Fruit fly (Drosophila melanogaster) whole organism, embryonic: Measurements from ENCODE around the gene CG10413.
A peak's percentile ranks its signal among the peaks of the same experiment; 100 is the strongest.

Experiments used
- CG10321 ChIP-seq: fragments of 200-800 bp; sonication (Bioruptor generic); IDR thresholded peaks from 2 replicates; pipeline ENCODE4 v1.3.6; 2022; ENCODE audit warnings: missing biosample characterization, missing genetic modification characterization
- CG10431 ChIP-seq: fragments of 200-800 bp; sonication (Bioruptor generic); optimal IDR thresholded peaks from 3 replicates; lab custom pipeline; 2018; ENCODE audit warnings: missing biosample characterization, mild to moderate bottlenecking, missing genetic modification characterization
- CG10565 ChIP-seq: fragments of 200-800 bp; sonication (Bioruptor generic); optimal IDR thresholded peaks from 3 replicates; lab custom pipeline; 2016; ENCODE audit warnings: missing biosample characterization, mild to moderate bottlenecking, missing genetic modification characterization
- CG11093 ChIP-seq: fragments of 200-800 bp; sonication (Bioruptor generic); IDR thresholded peaks from 3 replicates; pipeline ENCODE4 v1.3.6; 2022; ENCODE audit warnings: missing biosample characterization, missing genetic modification characterization
- CG1233 ChIP-seq: fragments of 200-800 bp; sonication (Bioruptor generic); optimal IDR thresholded peaks from 4 replicates; lab custom pipeline; 2018; ENCODE audit warnings: missing biosample characterization, mild to moderate bottlenecking, missing genetic modification characterization
- CG12942 ChIP-seq: fragments of 200-800 bp; sonication (Bioruptor generic); optimal IDR thresholded peaks from 3 replicates; lab custom pipeline; 2016; ENCODE audit warnings: missing biosample characterization, missing genetic modification characterization
- CG15696 ChIP-seq: fragments of 200-800 bp; sonication (Bioruptor generic); optimal IDR thresholded peaks from 2 replicates; lab custom pipeline; 2019; ENCODE audit warnings: missing biosample characterization, mild to moderate bottlenecking, missing genetic modification characterization, moderate library complexity
- CG1647 ChIP-seq: fragments of 200-800 bp; sonication (Bioruptor generic); optimal IDR thresholded peaks from 3 replicates; lab custom pipeline; 2016; ENCODE audit warnings: missing biosample characterization, missing genetic modification characterization
- CG17912 ChIP-seq: fragments of 200-800 bp; sonication (Bioruptor generic); optimal IDR thresholded peaks from 2 replicates; lab custom pipeline; 2018; ENCODE audit warnings: missing biosample characterization, mild to moderate bottlenecking, missing genetic modification characterization
- CG2120 ChIP-seq: fragments of 200-800 bp; sonication (Bioruptor generic); optimal IDR thresholded peaks from 3 replicates; lab custom pipeline; 2016; ENCODE audit warnings: missing biosample characterization, missing genetic modification characterization
- CG2202 ChIP-seq: fragments of 200-800 bp; sonication (Bioruptor generic); optimal IDR thresholded peaks from 2 replicates; lab custom pipeline; 2018; ENCODE audit warnings: missing biosample characterization, mild to moderate bottlenecking, missing genetic modification characterization
- CG30431 ChIP-seq: fragments of 200-800 bp; sonication (Bioruptor generic); optimal IDR thresholded peaks from 2 replicates; lab custom pipeline; 2017; ENCODE audit warnings: missing biosample characterization, missing genetic modification characterization
- CG3065 ChIP-seq: fragments of 200-800 bp; sonication (Bioruptor generic); optimal IDR thresholded peaks from 2 replicates; lab custom pipeline; 2016; ENCODE audit warnings: missing biosample characterization, missing genetic modification characterization
- CG31388 ChIP-seq: fragments of 200-800 bp; sonication (Bioruptor generic); optimal IDR thresholded peaks from 2 replicates; lab custom pipeline; 2016; ENCODE audit warnings: missing biosample characterization, missing genetic modification characterization
- CG3407 ChIP-seq: fragments of 200-800 bp; sonication (Bioruptor generic); optimal IDR thresholded peaks from 2 replicates; lab custom pipeline; 2018; ENCODE audit warnings: missing biosample characterization, mild to moderate bottlenecking, missing genetic modification characterization
- CG3726 ChIP-seq: fragments of 200-800 bp; sonication (Bioruptor generic); IDR thresholded peaks from 3 replicates; pipeline ENCODE4, ENCODE4 v1.3.6; 2022; ENCODE audit warnings: missing biosample characterization, missing genetic modification characterization
- CG3838 ChIP-seq: fragments of 200-800 bp; sonication (Bioruptor generic); optimal IDR thresholded peaks from 3 replicates; lab custom pipeline; 2016; ENCODE audit warnings: missing biosample characterization, missing genetic modification characterization
- CG6175 ChIP-seq: fragments of 200-800 bp; sonication (Bioruptor generic); IDR thresholded peaks from 3 replicates; pipeline ENCODE4 v1.3.6; 2022; ENCODE audit warnings: missing biosample characterization, missing genetic modification characterization
- CG6683 ChIP-seq: fragments of 200-800 bp; sonication (Bioruptor generic); optimal IDR thresholded peaks from 2 replicates; lab custom pipeline; 2017; ENCODE audit warnings: missing biosample characterization, mild to moderate bottlenecking, missing genetic modification characterization, missing genetic modification reagents
- CG7372 ChIP-seq: fragments of 200-800 bp; sonication (Bioruptor generic); IDR thresholded peaks from 2 replicates; pipeline ENCODE4 v1.3.6; 2022; ENCODE audit warnings: missing biosample characterization, missing genetic modification characterization
- CG7556 ChIP-seq: fragments of 200-800 bp; sonication (Bioruptor generic); optimal IDR thresholded peaks from 2 replicates; lab custom pipeline; 2017; ENCODE audit warnings: missing biosample characterization, mild to moderate bottlenecking, missing genetic modification characterization
- CG8765 ChIP-seq: fragments of 200-800 bp; sonication (Bioruptor generic); IDR thresholded peaks from 2 replicates; pipeline ENCODE4 v1.3.6; 2022; ENCODE audit warnings: missing biosample characterization, missing genetic modification characterization
- Dref ChIP-seq: fragments of 200-800 bp; sonication (Bioruptor generic); IDR thresholded peaks from 2 replicates; pipeline ENCODE4 v1.3.6; 2022; ENCODE audit warnings: missing biosample characterization, missing genetic modification characterization
- Gug ChIP-seq: fragments of 200-800 bp; sonication (Bioruptor generic); IDR thresholded peaks from 4 replicates; pipeline ENCODE4 v1.3.6; 2022; ENCODE audit warnings: missing biosample characterization, missing genetic modification characterization
- HHEX ChIP-seq: fragments of 200-800 bp; sonication (Bioruptor generic); optimal IDR thresholded peaks from 3 replicates; lab custom pipeline; 2017; ENCODE audit warnings: missing biosample characterization, mild to moderate bottlenecking, missing genetic modification characterization, missing genetic modification reagents
- HLH4C ChIP-seq: fragments of 200-800 bp; sonication (Bioruptor generic); IDR thresholded peaks from 3 replicates; pipeline ENCODE4 v1.3.6; 2022; ENCODE audit warnings: missing biosample characterization, missing genetic modification characterization; ENCODE audit not compliant: partially characterized antibody
- HLH54F ChIP-seq: fragments of 200-800 bp; sonication (Bioruptor generic); optimal IDR thresholded peaks from 3 replicates; lab custom pipeline; 2016; ENCODE audit warnings: missing biosample characterization, missing genetic modification characterization
- Hr3 ChIP-seq: fragments of 200-800 bp; sonication (Bioruptor generic); optimal IDR thresholded peaks from 3 replicates; lab custom pipeline; 2016; ENCODE audit warnings: missing biosample characterization, missing genetic modification characterization
- Hsf ChIP-seq: fragments of 200-800 bp; sonication (Bioruptor generic); optimal IDR thresholded peaks from 3 replicates; lab custom pipeline; 2016; ENCODE audit warnings: missing biosample characterization, missing genetic modification characterization
- Mad ChIP-seq: fragments of 200-800 bp; sonication (Bioruptor generic); optimal IDR thresholded peaks from 2 replicates; lab custom pipeline; 2016; ENCODE audit warnings: missing biosample characterization, missing genetic modification characterization
- Meics ChIP-seq: fragments of 200-800 bp; sonication (Bioruptor generic); optimal IDR thresholded peaks from 2 replicates; lab custom pipeline; 2017; ENCODE audit warnings: missing biosample characterization, mild to moderate bottlenecking, missing genetic modification characterization
- Mrtf ChIP-seq: fragments of 200-800 bp; sonication (Bioruptor generic); IDR thresholded peaks from 3 replicates; pipeline ENCODE4 v1.3.6; 2022; ENCODE audit warnings: missing biosample characterization, missing genetic modification characterization
- NK7.1 ChIP-seq: fragments of 200-800 bp; sonication (Bioruptor generic); optimal IDR thresholded peaks from 3 replicates; lab custom pipeline; 2016; ENCODE audit warnings: missing biosample characterization, missing genetic modification characterization
- Oaz ChIP-seq: fragments of 200-800 bp; sonication (Bioruptor generic); IDR thresholded peaks from 2 replicates; pipeline ENCODE4 v1.3.6; 2022; ENCODE audit warnings: missing biosample characterization, missing genetic modification characterization
- Optix ChIP-seq: fragments of 200-800 bp; sonication (Bioruptor generic); IDR thresholded peaks from 3 replicates; pipeline ENCODE4 v1.3.6; 2022; ENCODE audit warnings: missing biosample characterization, missing genetic modification characterization
- Side ChIP-seq: fragments of 200-800 bp; sonication (Bioruptor generic); optimal IDR thresholded peaks from 2 replicates; lab custom pipeline; 2016; ENCODE audit warnings: missing biosample characterization, missing genetic modification characterization
- dati ChIP-seq: fragments of 200-800 bp; sonication (Bioruptor generic); IDR thresholded peaks from 2 replicates; pipeline ENCODE4 v1.3.6; 2022; ENCODE audit warnings: missing biosample characterization, missing genetic modification characterization
- dm ChIP-seq: fragments of 200-800 bp; sonication (Bioruptor generic); optimal IDR thresholded peaks from 3 replicates; lab custom pipeline; 2016; ENCODE audit warnings: missing biosample characterization, missing genetic modification characterization
- eve ChIP-seq, 2 experiments: fragments of >200 bp; optimal IDR thresholded peaks; 2 replicates each; lab custom pipeline; 2017; ENCODE audit warnings: missing biosample characterization in 2 of 2, missing genetic modification characterization in 2 of 2
- gcm ChIP-seq: fragments of 200-800 bp; sonication (Bioruptor generic); optimal IDR thresholded peaks from 2 replicates; lab custom pipeline; 2019; ENCODE audit warnings: missing biosample characterization, mild to moderate bottlenecking, missing genetic modification characterization, moderate library complexity
- gro ChIP-seq: fragments of 200-800 bp; sonication (Bioruptor generic); optimal IDR thresholded peaks from 2 replicates; lab custom pipeline; 2016; ENCODE audit warnings: missing biosample characterization, missing genetic modification characterization
- h ChIP-seq: fragments of >200 bp; optimal IDR thresholded peaks from 2 replicates; lab custom pipeline; 2017
- lov ChIP-seq, 2 experiments: fragments of 200-800 bp in 1 of 2; fragments of >200 bp in 1 of 2; sonication (Bioruptor generic) in 1 of 2; IDR thresholded peaks in 1 of 2; optimal IDR thresholded peaks in 1 of 2; 2 replicates in 1 of 2; 3 replicates in 1 of 2; pipeline versions ENCODE4 v1.3.6 to Lab custom; 2017 to 2022; ENCODE audit warnings: missing biosample characterization in 1 of 2, missing genetic modification characterization in 1 of 2
- p53 ChIP-seq: fragments of 200-800 bp; sonication (Bioruptor generic); optimal IDR thresholded peaks from 2 replicates; lab custom pipeline; 2016; ENCODE audit warnings: missing biosample characterization, missing genetic modification characterization
- pb ChIP-seq: fragments of 200-800 bp; sonication (Bioruptor generic); optimal IDR thresholded peaks from 3 replicates; lab custom pipeline; 2016; ENCODE audit warnings: missing biosample characterization, missing genetic modification characterization
- pho ChIP-seq: fragments of 200-800 bp; sonication (Bioruptor generic); optimal IDR thresholded peaks from 2 replicates; lab custom pipeline; 2016; ENCODE audit warnings: missing biosample characterization, missing genetic modification characterization
- sna ChIP-seq: fragments of 200-800 bp; sonication (Bioruptor generic); IDR thresholded peaks from 2 replicates; pipeline ENCODE4 v1.3.6; 2022; ENCODE audit warnings: missing biosample characterization, missing genetic modification characterization; ENCODE audit not compliant: partially characterized antibody
- sug ChIP-seq: fragments of 200-800 bp; optimal IDR thresholded peaks from 2 replicates; lab custom pipeline; 2019; ENCODE audit warnings: missing biosample characterization, mild to moderate bottlenecking, missing genetic modification characterization, moderate library complexity
- tin ChIP-seq: fragments of 200-800 bp; sonication (Bioruptor generic); optimal IDR thresholded peaks from 3 replicates; lab custom pipeline; 2016; ENCODE audit warnings: missing biosample characterization, missing genetic modification characterization
- tna ChIP-seq: fragments of 200-800 bp; sonication (Bioruptor generic); IDR thresholded peaks from 2 replicates; pipeline ENCODE4 v1.3.6; 2022; ENCODE audit warnings: missing biosample characterization, missing genetic modification characterization; ENCODE audit not compliant: partially characterized antibody
- unpg ChIP-seq: fragments of 200-800 bp; sonication (Bioruptor generic); optimal IDR thresholded peaks from 3 replicates; lab custom pipeline; 2018; ENCODE audit warnings: missing biosample characterization, mild to moderate bottlenecking, missing genetic modification characterization, moderate library complexity
- z ChIP-seq: fragments of 200-800 bp; sonication (Bioruptor generic); IDR thresholded peaks from 3 replicates; pipeline ENCODE4 v1.3.6; 2022; ENCODE audit warnings: missing biosample characterization, missing genetic modification characterization
- zen2 ChIP-seq: fragments of 200-800 bp; sonication (Bioruptor generic); IDR thresholded peaks from 3 replicates; pipeline ENCODE4 v1.3.6; 2022; ENCODE audit warnings: missing biosample characterization, missing genetic modification characterization; ENCODE audit not compliant: partially characterized antibody

The CG10413 gene

dm6 chr2L:18616019-18616418 is 11.0 kb upstream of the CG10413 start, which contains the start of gene IFT46 (continued):
- TF ChIP-seq NK7.1 (GFP tag; lab: Kevin White, UChicago) (no peak), Meics (GFP tag; lab: Kevin White, UChicago) (no peak), Optix (GFP tag; lab: Robert Waterston, UW) (no peak), CG1233 (GFP tag; lab: Kevin White, UChicago) (no peak), gro (GFP tag; lab: Kevin White, UChicago) (peak; percentile 2), dati (GFP tag; lab: Robert Waterston, UW) (no peak), CG3407 (GFP tag; lab: Kevin White, UChicago) (no peak), HHEX (no peak), pb (GFP tag; lab: Kevin White, UChicago) (no peak), CG31388 (GFP tag; lab: Kevin White, UChicago) (no peak), unpg (no peak), CG2202 (tag; lab: Kevin White, UChicago) (no peak), tna (no peak), CG8765 (GFP tag; lab: Robert Waterston, UW) (peak; percentile 36; the same call in 1 of the 2 replicates), CG10321 (GFP tag; lab: Robert Waterston, UW) (no peak), CG1647 (no peak), p53 (GFP tag; lab: Kevin White, UChicago) (no peak), sna (GFP tag; lab: Robert Waterston, UW) (no peak), CG11093 (GFP tag; lab: Robert Waterston, UW) (no peak), CG10431 (GFP tag; lab: Kevin White, UChicago) (no peak), z (GFP tag; lab: Robert Waterston, UW) (no peak), Dref (no peak), CG30431 (GFP tag; lab: Kevin White, UChicago) (no peak), lov (optimal IDR thresholded peaks at IDR 0.05; lab: Kevin White, UChicago) (no peak), lov (GFP tag; IDR thresholded peaks at IDR 0.05; lab: Robert Waterston, UW) (0 out of 3 replicates have a peak, but pooled peaks have one; percentile 61), CG2120 (GFP tag; lab: Kevin White, UChicago) (no peak), CG15696 (tag; lab: Kevin White, UChicago) (peak; percentile 46), CG7372 (no peak), CG3065 (no peak), CG3838 (GFP tag; lab: Kevin White, UChicago) (no peak), HLH54F (GFP tag; lab: Kevin White, UChicago) (no peak), CG17912 (GFP tag; lab: Kevin White, UChicago) (no peak), pho (no peak), dm (no peak), eve (GFP tag; optimal IDR thresholded peaks at IDR 0.05; lab: Kevin White, UChicago) (no peak), tin (peak; percentile 8), Hsf (GFP tag; lab: Kevin White, UChicago) (no peak), sug (tag; lab: Kevin White, UChicago) (no peak), CG6175 (GFP tag; lab: Robert Waterston, UW) (no peak), gcm (GFP tag; lab: Kevin White, UChicago) (no peak), CG3726 (GFP tag; lab: Robert Waterston, UW) (no peak), Oaz (GFP tag; lab: Robert Waterston, UW) (no peak), h (lab: Kevin White, UChicago) (no peak), CG7556 (no peak), Mad (GFP tag; lab: Kevin White, UChicago) (no peak), CG10565 (GFP tag; lab: Kevin White, UChicago) (no peak), Hr3 (GFP tag; lab: Kevin White, UChicago) (no peak), zen2 (GFP tag; lab: Robert Waterston, UW) (no peak), Mrtf (GFP tag; lab: Robert Waterston, UW) (no peak), HLH4C (GFP tag; lab: Robert Waterston, UW) (no peak), CG6683 (GFP tag; lab: Kevin White, UChicago) (no peak), Side (no peak), Gug (GFP tag; lab: Robert Waterston, UW) (no peak), CG12942 (GFP tag; lab: Kevin White, UChicago) (no peak)
